Fruit fly (Drosophila melanogaster) whole organism, embryonic: ENCODE results near the gene CG13454.
A peak's percentile ranks its signal among the peaks of the same experiment; 100 is the strongest.

Source experiments
- Adf1 ChIP-seq: fragments of 200-800 bp; sonication (Bioruptor generic); IDR thresholded peaks from 2 replicates; pipeline ENCODE4 v1.3.6; 2022; ENCODE audit warnings: missing biosample characterization, missing genetic modification characterization
- Bgb ChIP-seq: fragments of 200-800 bp; sonication (Bioruptor generic); IDR thresholded peaks from 2 replicates; pipeline ENCODE4 v1.3.6; 2022; ENCODE audit warnings: missing biosample characterization, missing genetic modification characterization; ENCODE audit not compliant: partially characterized antibody
- Blimp-1 ChIP-seq: fragments of 200-800 bp; sonication (Bioruptor generic); optimal IDR thresholded peaks from 3 replicates; lab custom pipeline; 2018; ENCODE audit warnings: missing biosample characterization, missing genetic modification characterization, mild to moderate bottlenecking, moderate library complexity, missing genetic modification reagents
- CG10431 ChIP-seq: fragments of 200-800 bp; sonication (Bioruptor generic); optimal IDR thresholded peaks from 3 replicates; lab custom pipeline; 2018; ENCODE audit warnings: missing biosample characterization, mild to moderate bottlenecking, missing genetic modification characterization
- CG11093 ChIP-seq: fragments of 200-800 bp; sonication (Bioruptor generic); IDR thresholded peaks from 3 replicates; pipeline ENCODE4 v1.3.6; 2022; ENCODE audit warnings: missing biosample characterization, missing genetic modification characterization
- CG12104 ChIP-seq: fragments of 200-800 bp; sonication (Bioruptor generic); optimal IDR thresholded peaks from 3 replicates; lab custom pipeline; 2016; ENCODE audit warnings: missing biosample characterization, missing genetic modification characterization
- CG12391 ChIP-seq: fragments of 200-800 bp; sonication (Bioruptor generic); optimal IDR thresholded peaks from 3 replicates; lab custom pipeline; 2018; ENCODE audit warnings: missing biosample characterization, mild to moderate bottlenecking, missing genetic modification characterization, moderate library complexity
- CG13296 ChIP-seq: fragments of 200-800 bp; sonication (Bioruptor generic); optimal IDR thresholded peaks from 3 replicates; lab custom pipeline; 2018; ENCODE audit warnings: missing biosample characterization, mild to moderate bottlenecking, missing genetic modification characterization
- CG17912 ChIP-seq: fragments of 200-800 bp; sonication (Bioruptor generic); optimal IDR thresholded peaks from 2 replicates; lab custom pipeline; 2018; ENCODE audit warnings: missing biosample characterization, mild to moderate bottlenecking, missing genetic modification characterization
- CG2199 ChIP-seq: fragments of 200-800 bp; sonication (Bioruptor generic); IDR thresholded peaks from 3 replicates; pipeline ENCODE4 v1.3.6; 2022; ENCODE audit warnings: missing biosample characterization, missing genetic modification characterization
- CG3163 ChIP-seq: fragments of 200-800 bp; sonication (Bioruptor generic); optimal IDR thresholded peaks from 3 replicates; lab custom pipeline; 2016; ENCODE audit warnings: missing biosample characterization, missing genetic modification characterization
- CG42726 ChIP-seq: fragments of 200-800 bp; sonication (Bioruptor generic); IDR thresholded peaks from 2 replicates; pipeline ENCODE4 v1.3.6; 2022; ENCODE audit warnings: missing biosample characterization, missing genetic modification characterization; ENCODE audit not compliant: partially characterized antibody
- CG6765 ChIP-seq: fragments of 200-800 bp; sonication (Bioruptor generic); optimal IDR thresholded peaks from 3 replicates; lab custom pipeline; 2017; ENCODE audit warnings: missing biosample characterization, mild to moderate bottlenecking, missing genetic modification characterization
- Dbx ChIP-seq: fragments of 200-800 bp; sonication (Bioruptor generic); IDR thresholded peaks from 3 replicates; pipeline ENCODE4 v1.3.6; 2022; ENCODE audit warnings: missing biosample characterization, missing genetic modification characterization
- Deaf1 ChIP-seq: fragments of 200-800 bp; optimal IDR thresholded peaks from 3 replicates; lab custom pipeline; 2019; ENCODE audit warnings: missing biosample characterization, mild to moderate bottlenecking, missing genetic modification characterization, moderate library complexity
- Dll ChIP-seq: fragments of 200-800 bp; sonication (Bioruptor generic); IDR thresholded peaks from 4 replicates; pipeline ENCODE4 v1.3.6; 2022; ENCODE audit warnings: missing biosample characterization, missing genetic modification characterization; ENCODE audit not compliant: partially characterized antibody
- Fer1 ChIP-seq: fragments of 200-800 bp; sonication (Bioruptor generic); optimal IDR thresholded peaks from 2 replicates; lab custom pipeline; 2017; ENCODE audit warnings: missing biosample characterization, mild to moderate bottlenecking, missing genetic modification characterization
- H2.0 ChIP-seq: fragments of 200-800 bp; sonication (Bioruptor generic); IDR thresholded peaks from 2 replicates; pipeline ENCODE4 v1.3.6; 2022; ENCODE audit warnings: missing biosample characterization, missing genetic modification characterization
- HLH3B ChIP-seq: fragments of 200-800 bp; sonication (Bioruptor generic); IDR thresholded peaks from 2 replicates; pipeline ENCODE4 v1.3.6; 2022; ENCODE audit warnings: missing biosample characterization, missing genetic modification characterization
- HLHmδ ChIP-seq: fragments of 200-800 bp; sonication (Bioruptor generic); optimal IDR thresholded peaks from 2 replicates; lab custom pipeline; 2018; ENCODE audit warnings: missing biosample characterization, mild to moderate bottlenecking, missing genetic modification characterization, moderate library complexity
- Hand ChIP-seq: fragments of 200-800 bp; sonication (Bioruptor generic); optimal IDR thresholded peaks from 2 replicates; lab custom pipeline; 2017; ENCODE audit warnings: mild to moderate bottlenecking, missing biosample characterization, missing genetic modification reagents, missing genetic modification characterization
- Jarid2 ChIP-seq: fragments of 200-800 bp; sonication (Bioruptor generic); optimal IDR thresholded peaks from 3 replicates; lab custom pipeline; 2017; ENCODE audit warnings: mild to moderate bottlenecking, missing biosample characterization, missing genetic modification reagents, missing genetic modification characterization
- MTF-1 ChIP-seq: fragments of 200-800 bp; sonication (Bioruptor generic); optimal IDR thresholded peaks from 2 replicates; lab custom pipeline; 2018; ENCODE audit warnings: missing biosample characterization, mild to moderate bottlenecking, missing genetic modification characterization, borderline replicate concordance
- Med ChIP-seq: fragments of 200-800 bp; sonication (Bioruptor generic); peaks from one replicate; lab custom pipeline; 2016; ENCODE audit warnings: missing biosample characterization, missing genetic modification characterization, mild to moderate bottlenecking, inconsistent platforms, moderate library complexity
- Nf-YB ChIP-seq: fragments of 200-800 bp; sonication (Bioruptor generic); optimal IDR thresholded peaks from 3 replicates; lab custom pipeline; 2019; ENCODE audit warnings: missing biosample characterization, mild to moderate bottlenecking, missing genetic modification characterization, moderate library complexity
- Nf-YC ChIP-seq: fragments of 200-800 bp; optimal IDR thresholded peaks from 3 replicates; lab custom pipeline; 2019; ENCODE audit warnings: missing biosample characterization, mild to moderate bottlenecking, missing genetic modification characterization, moderate library complexity
- Scr ChIP-seq: fragments of 200-800 bp; sonication (Bioruptor generic); IDR thresholded peaks from 2 replicates; pipeline ENCODE4 v1.3.6; 2022; ENCODE audit warnings: missing biosample characterization, missing genetic modification characterization; ENCODE audit not compliant: partially characterized antibody
- Trl ChIP-seq, 3 experiments: fragments of >200 bp in 2 of 3; fragments of 200-800 bp in 1 of 3; sonication (Bioruptor generic) in 1 of 3; optimal IDR thresholded peaks; 2 replicates in 1 of 3; 3 replicates in 2 of 3; lab custom pipeline; 2016 to 2017; ENCODE audit warnings: missing biosample characterization in 1 of 3, missing genetic modification characterization in 1 of 3
- bowl ChIP-seq: fragments of 200-800 bp; sonication (Bioruptor generic); IDR thresholded peaks from 2 replicates; pipeline ENCODE4 v1.3.6; 2022; ENCODE audit warnings: missing biosample characterization, missing genetic modification characterization
- ci ChIP-seq: fragments of 200-800 bp; sonication (Bioruptor generic); IDR thresholded peaks from 3 replicates; pipeline ENCODE4 v1.3.6; 2022; ENCODE audit warnings: missing biosample characterization, missing genetic modification characterization
- eyg ChIP-seq: fragments of 200-800 bp; sonication (Bioruptor generic); optimal IDR thresholded peaks from 3 replicates; lab custom pipeline; 2016; ENCODE audit warnings: missing biosample characterization, missing genetic modification characterization
- hbn ChIP-seq: fragments of 200-800 bp; sonication (Bioruptor generic); IDR thresholded peaks from 2 replicates; pipeline ENCODE4 v1.3.6; 2022; ENCODE audit warnings: missing biosample characterization, missing genetic modification characterization; ENCODE audit not compliant: partially characterized antibody
- insv ChIP-seq, 2 experiments: fragments of 200-800 bp; sonication (Bioruptor generic); optimal IDR thresholded peaks; 3 replicates each; lab custom pipeline; 2016 to 2018; ENCODE audit warnings: missing biosample characterization in 2 of 2, missing genetic modification characterization in 2 of 2
- jigr1 ChIP-seq: fragments of 200-800 bp; sonication (Bioruptor generic); IDR thresholded peaks from 3 replicates; pipeline ENCODE4 v1.3.6; 2022; ENCODE audit warnings: missing biosample characterization, missing genetic modification characterization
- lab ChIP-seq: fragments of 200-800 bp; sonication (Bioruptor generic); optimal IDR thresholded peaks from 3 replicates; lab custom pipeline; 2017; ENCODE audit warnings: missing biosample characterization, missing genetic modification characterization, mild to moderate bottlenecking, moderate library complexity, missing genetic modification reagents
- p53 ChIP-seq: fragments of 200-800 bp; sonication (Bioruptor generic); optimal IDR thresholded peaks from 2 replicates; lab custom pipeline; 2016; ENCODE audit warnings: missing biosample characterization, missing genetic modification characterization
- pan ChIP-seq, 4 experiments: fragments of >200 bp in 3 of 4; fragments of 200-800 bp in 1 of 4; sonication (Bioruptor generic) in 1 of 4; optimal IDR thresholded peaks in 3 of 4; IDR thresholded peaks in 1 of 4; 2 replicates each; pipeline versions ENCODE4 v1.3.6 to Lab custom; 2017 to 2022; ENCODE audit warnings: missing biosample characterization in 2 of 4, missing genetic modification characterization in 2 of 4, mixed read lengths in 1 of 4
- prd ChIP-seq, 3 experiments: fragments of >200 bp in 2 of 3; fragments of 200-800 bp in 1 of 3; sonication (Bioruptor generic) in 1 of 3; optimal IDR thresholded peaks in 2 of 3; IDR thresholded peaks in 1 of 3; 2 replicates in 2 of 3; 3 replicates in 1 of 3; pipeline versions ENCODE4 v1.3.6 to Lab custom; 2017 to 2022; ENCODE audit warnings: missing biosample characterization in 1 of 3, missing genetic modification characterization in 1 of 3
- psq ChIP-seq: fragments of 200-800 bp; sonication (Bioruptor generic); optimal IDR thresholded peaks from 2 replicates; lab custom pipeline; 2017; ENCODE audit warnings: missing biosample characterization, missing genetic modification characterization
- schlank ChIP-seq: fragments of 200-800 bp; sonication (Bioruptor generic); optimal IDR thresholded peaks from 2 replicates; lab custom pipeline; 2018; ENCODE audit warnings: missing biosample characterization, mild to moderate bottlenecking, missing genetic modification characterization
- stc ChIP-seq: fragments of 200-800 bp; sonication (Bioruptor generic); IDR thresholded peaks from 2 replicates; pipeline ENCODE4 v1.3.6; 2022; ENCODE audit warnings: missing biosample characterization, missing genetic modification characterization
- stwl ChIP-seq: fragments of 200-800 bp; sonication (Bioruptor generic); optimal IDR thresholded peaks from 3 replicates; lab custom pipeline; 2018; ENCODE audit warnings: missing biosample characterization, mild to moderate bottlenecking, missing genetic modification characterization, moderate library complexity
- vvl ChIP-seq: fragments of 200-800 bp; sonication (Bioruptor generic); IDR thresholded peaks from 2 replicates; pipeline ENCODE4 v1.3.6; 2022; ENCODE audit warnings: missing biosample characterization, missing genetic modification characterization
- z ChIP-seq: fragments of 200-800 bp; sonication (Bioruptor generic); IDR thresholded peaks from 3 replicates; pipeline ENCODE4 v1.3.6; 2022; ENCODE audit warnings: missing biosample characterization, missing genetic modification characterization
- zen ChIP-seq: fragments of 200-800 bp; sonication (Bioruptor generic); optimal IDR thresholded peaks from 3 replicates; lab custom pipeline; 2018; ENCODE audit warnings: missing biosample characterization, mild to moderate bottlenecking, missing genetic modification characterization, moderate library complexity

Gene CG13454

dm6 chr3L:15535228-15535598 is 18.4 kb upstream of the CG13454 start, which contains the start of gene CrebA (continued):
- TF ChIP-seq prd (optimal IDR thresholded peaks at IDR 0.05; lab: Kevin White, UChicago): no peak
- no peak for TF ChIP-seq prd (GFP tag; IDR thresholded peaks at IDR 0.05; lab: Robert Waterston, UW)
- TF ChIP-seq Dll: 0 out of 4 replicates have a peak, but pooled peaks have one; percentile 15
- TF ChIP-seq Bgb (GFP tag; lab: Robert Waterston, UW): peak; percentile 30; the same call in 1 of the 2 replicates
- no peak for TF ChIP-seq CG6765
- TF ChIP-seq HLH3B (GFP tag; lab: Robert Waterston, UW): peak; percentile 13; the same call in 1 of the 2 replicates
- TF ChIP-seq CG42726: peak; percentile 7; the same call in 1 of the 2 replicates
- TF ChIP-seq Dbx (GFP tag; lab: Robert Waterston, UW): 0 out of 3 replicates have a peak, but pooled peaks have one; percentile 10
- no peak for TF ChIP-seq CG12104 (GFP tag; lab: Kevin White, UChicago)
- TF ChIP-seq vvl (GFP tag; lab: Robert Waterston, UW): peak; percentile 37; the same call in 1 of the 2 replicates
- no peak for TF ChIP-seq Hand (GFP tag; lab: Kevin White, UChicago)
- TF ChIP-seq Scr (GFP tag; lab: Robert Waterston, UW): peak; percentile 21; the same call in 1 of the 2 replicates
- peak; percentile 36; the same call in 1 of the 3 replicates for TF ChIP-seq ci (GFP tag; lab: Robert Waterston, UW)
- TF ChIP-seq Trl (optimal IDR thresholded peaks at IDR 0.05; lab: Kevin White, UChicago): peak; percentile 94 to 95
- TF ChIP-seq Trl (GFP tag; optimal IDR thresholded peaks at IDR 0.05; lab: Kevin White, UChicago): no peak
- TF ChIP-seq HLHmδ (GFP tag; lab: Kevin White, UChicago): peak; percentile 40
- TF ChIP-seq Deaf1 (tag; lab: Kevin White, UChicago): peak; percentile 53
- TF ChIP-seq Blimp-1: no peak
- TF ChIP-seq CG13296 (GFP tag; lab: Kevin White, UChicago): no peak
- TF ChIP-seq stc (GFP tag; lab: Robert Waterston, UW): peak; percentile 34; the same call in 1 of the 2 replicates
- TF ChIP-seq Med (GFP tag; lab: Kevin White, UChicago): peak; percentile 15
- TF ChIP-seq Jarid2 (GFP tag; lab: Kevin White, UChicago): peak; percentile 81
- peak; percentile 93 for TF ChIP-seq CG2199
- no peak for TF ChIP-seq jigr1 (GFP tag; lab: Robert Waterston, UW)
- no peak for TF ChIP-seq eyg (GFP tag; lab: Kevin White, UChicago)
- no peak for TF ChIP-seq lab (GFP tag; lab: Kevin White, UChicago)
- 0 out of 2 replicates have a peak, but pooled peaks have one; percentile 20 for TF ChIP-seq hbn (GFP tag; lab: Robert Waterston, UW)
- peak; percentile 13 for TF ChIP-seq MTF-1 (GFP tag; lab: Kevin White, UChicago)
- peak; percentile 92 for TF ChIP-seq CG3163
- TF ChIP-seq Adf1 (GFP tag; lab: Robert Waterston, UW): peak; percentile 90

dm6 chr3L:15534274-15535227 is 17.7 kb upstream of the CG13454 start:
- no peak for TF ChIP-seq Fer1 (GFP tag; lab: Kevin White, UChicago)
- no peak for TF ChIP-seq schlank
- TF ChIP-seq CG17912 (GFP tag; lab: Kevin White, UChicago): no peak
- 0 out of 3 replicates have a peak, but pooled peaks have one; percentile 16 for TF ChIP-seq CG11093 (GFP tag; lab: Robert Waterston, UW)
- TF ChIP-seq Nf-YC (tag; lab: Kevin White, UChicago): peak; percentile 57
- peak; percentile 12 for TF ChIP-seq Hand (GFP tag; lab: Kevin White, UChicago)
- no peak for TF ChIP-seq z (GFP tag; lab: Robert Waterston, UW)
- peak; percentile 20 for TF ChIP-seq zen (tag; lab: Kevin White, UChicago)
- no peak for TF ChIP-seq CG42726
- TF ChIP-seq H2.0 (GFP tag; lab: Robert Waterston, UW): peak; percentile 29; the same call in 1 of the 2 replicates
- peak; percentile 16 for TF ChIP-seq p53 (GFP tag; lab: Kevin White, UChicago)
- TF ChIP-seq insv (GFP tag; optimal IDR thresholded peaks at IDR 0.05; lab: Kevin White, UChicago): no peak
- TF ChIP-seq psq: peak; percentile 20
- TF ChIP-seq pan (optimal IDR thresholded peaks at IDR 0.05; lab: Kevin White, UChicago): peak in 1 of 2 experiments; percentile 82
- TF ChIP-seq pan (GFP tag; optimal IDR thresholded peaks at IDR 0.05 in 1 of 2, IDR thresholded peaks at IDR 0.05 in 1 of 2): peak; percentile 21 to 71
- TF ChIP-seq CG12391: peak; percentile 69
- TF ChIP-seq bowl: no peak
- TF ChIP-seq stwl (tag; lab: Kevin White, UChicago): no peak
- peak; percentile 15 for TF ChIP-seq CG10431 (GFP tag; lab: Kevin White, UChicago)
- peak; percentile 62 for TF ChIP-seq Nf-YB
